Worm (Caenorhabditis elegans): ENCODE data around the gene C27D6.12.
A peak's percentile ranks its signal among the peaks of the same experiment; 100 is the strongest.

C27D6.12 gene

ce11 chrII:5187469-5187868 lies 9.7 kb upstream of the C27D6.12 start, which contains the start of gene crh-2:
Gene crh-2, minus strand, starts transcription at chrII:5187569.
- TF ChIP-seq med-1 (GFP tag; optimal IDR thresholded peaks at IDR 0.05; ENCODE audit: insufficient read depth) (no peak), cog-1 (tag; optimal IDR thresholded peaks at IDR 0.05) (no peak), ztf-23 (GFP tag; IDR thresholded peaks at IDR 0.05) (no peak), ref-1 (GFP tag; conservative IDR thresholded peaks at IDR 0.05) (no peak), klf-2 (GFP tag; conservative IDR thresholded peaks at IDR 0.05) (no peak), flt-1 (GFP tag; IDR thresholded peaks at IDR 0.05) (no peak), ztf-29 (GFP tag; IDR thresholded peaks at IDR 0.05) (no peak), T22C8.4 (GFP tag; IDR thresholded peaks at IDR 0.05) (no peak), tab-1 (GFP tag; IDR thresholded peaks at IDR 0.05) (no peak)

ce11 chrII:5186870-5187269 lies 9.1 kb upstream of the C27D6.12 start:
- no peak for TF ChIP-seq ref-1 (GFP tag; conservative IDR thresholded peaks at IDR 0.05)
- TF ChIP-seq ztf-29 (GFP tag; IDR thresholded peaks at IDR 0.05), result no peak
- no peak for TF ChIP-seq flt-1 (GFP tag; IDR thresholded peaks at IDR 0.05)

- no peak for TF ChIP-seq cog-1 (tag; optimal IDR thresholded peaks at IDR 0.05)
- no peak for TF ChIP-seq ztf-29 (GFP tag; IDR thresholded peaks at IDR 0.05)
- no peak for TF ChIP-seq ref-1 (GFP tag; conservative IDR thresholded peaks at IDR 0.05)
- no peak for TF ChIP-seq tab-1 (GFP tag; IDR thresholded peaks at IDR 0.05)
- no peak for TF ChIP-seq ztf-23 (GFP tag; IDR thresholded peaks at IDR 0.05)
- TF ChIP-seq flt-1 (GFP tag; IDR thresholded peaks at IDR 0.05), result no peak
- TF ChIP-seq klf-2 (GFP tag; conservative IDR thresholded peaks at IDR 0.05), result no peak
- no peak for TF ChIP-seq T22C8.4 (GFP tag; IDR thresholded peaks at IDR 0.05)
- no peak for TF ChIP-seq med-1 (GFP tag; optimal IDR thresholded peaks at IDR 0.05; ENCODE audit: insufficient read depth)
Measured at ce11 chrII:5185955-5186539, 8.2 kb upstream of the C27D6.12 start.

- TF ChIP-seq cog-1 (tag; optimal IDR thresholded peaks at IDR 0.05) (no peak), klf-2 (GFP tag; conservative IDR thresholded peaks at IDR 0.05) (no peak), ztf-23 (GFP tag; IDR thresholded peaks at IDR 0.05) (no peak), ztf-29 (GFP tag; IDR thresholded peaks at IDR 0.05) (no peak), med-1 (GFP tag; optimal IDR thresholded peaks at IDR 0.05; ENCODE audit: insufficient read depth) (no peak), ref-1 (GFP tag; conservative IDR thresholded peaks at IDR 0.05) (no peak), flt-1 (GFP tag; IDR thresholded peaks at IDR 0.05) (no peak), tab-1 (GFP tag; IDR thresholded peaks at IDR 0.05) (no peak), T22C8.4 (GFP tag; IDR thresholded peaks at IDR 0.05) (no peak)
Measured at ce11 chrII:5184661-5185545, 7.1 kb upstream of the C27D6.12 start.

ce11 chrII:5183207-5183606 lies 5.4 kb upstream of the C27D6.12 start:
- no peak for TF ChIP-seq flt-1 (GFP tag; IDR thresholded peaks at IDR 0.05)
- TF ChIP-seq ztf-29 (GFP tag; IDR thresholded peaks at IDR 0.05), result no peak
- no peak for TF ChIP-seq med-1 (GFP tag; optimal IDR thresholded peaks at IDR 0.05; ENCODE audit: insufficient read depth)
- no peak for TF ChIP-seq T22C8.4 (GFP tag; IDR thresholded peaks at IDR 0.05)
- TF ChIP-seq cog-1 (tag; optimal IDR thresholded peaks at IDR 0.05), result no peak
- TF ChIP-seq klf-2 (GFP tag; conservative IDR thresholded peaks at IDR 0.05), result no peak
- TF ChIP-seq ref-1 (GFP tag; conservative IDR thresholded peaks at IDR 0.05), result no peak
- TF ChIP-seq tab-1 (GFP tag; IDR thresholded peaks at IDR 0.05), result no peak
- TF ChIP-seq ztf-23 (GFP tag; IDR thresholded peaks at IDR 0.05), result no peak

ce11 chrII:5182451-5182850 lies 4.6 kb upstream of the C27D6.12 start:
- TF ChIP-seq flt-1 (GFP tag; IDR thresholded peaks at IDR 0.05) (no peak; the same call in 1 of the 2 replicates), ref-1 (GFP tag; conservative IDR thresholded peaks at IDR 0.05) (no peak), med-1 (GFP tag; optimal IDR thresholded peaks at IDR 0.05; ENCODE audit: insufficient read depth) (no peak)

ce11 chrII:5181497-5181896 lies 3.7 kb upstream of the C27D6.12 start:
- TF ChIP-seq ztf-23 (GFP tag; IDR thresholded peaks at IDR 0.05) (no peak), tab-1 (GFP tag; IDR thresholded peaks at IDR 0.05) (no peak), klf-2 (GFP tag; conservative IDR thresholded peaks at IDR 0.05) (no peak), cog-1 (tag; optimal IDR thresholded peaks at IDR 0.05) (peak; percentile 53), flt-1 (GFP tag; IDR thresholded peaks at IDR 0.05) (peak; percentile 68; the same call in 1 of the 2 replicates), T22C8.4 (GFP tag; IDR thresholded peaks at IDR 0.05) (no peak), med-1 (GFP tag; optimal IDR thresholded peaks at IDR 0.05; ENCODE audit: insufficient read depth) (peak; percentile 10), ztf-29 (GFP tag; IDR thresholded peaks at IDR 0.05) (no peak)

- TF ChIP-seq T22C8.4 (GFP tag; IDR thresholded peaks at IDR 0.05), result no peak
- TF ChIP-seq ref-1 (GFP tag; conservative IDR thresholded peaks at IDR 0.05), result no peak
- TF ChIP-seq ztf-23 (GFP tag; IDR thresholded peaks at IDR 0.05), result no peak
- TF ChIP-seq cog-1 (tag; optimal IDR thresholded peaks at IDR 0.05), result no peak
- TF ChIP-seq ztf-29 (GFP tag; IDR thresholded peaks at IDR 0.05), result no peak
Measured at ce11 chrII:5180272-5180671, 2.5 kb upstream of the C27D6.12 start.

ce11 chrII:5178609-5179008 lies 807 bp upstream of the C27D6.12 start:
- TF ChIP-seq ztf-23 (GFP tag; IDR thresholded peaks at IDR 0.05) (no peak), ztf-29 (GFP tag; IDR thresholded peaks at IDR 0.05) (no peak), med-1 (GFP tag; optimal IDR thresholded peaks at IDR 0.05; ENCODE audit: insufficient read depth) (no peak), T22C8.4 (GFP tag; IDR thresholded peaks at IDR 0.05) (no peak), tab-1 (GFP tag; IDR thresholded peaks at IDR 0.05) (no peak), flt-1 (GFP tag; IDR thresholded peaks at IDR 0.05) (no peak), cog-1 (tag; optimal IDR thresholded peaks at IDR 0.05) (no peak), klf-2 (GFP tag; conservative IDR thresholded peaks at IDR 0.05) (no peak)

- TF ChIP-seq ztf-23 (GFP tag; IDR thresholded peaks at IDR 0.05) (no peak), tab-1 (GFP tag; IDR thresholded peaks at IDR 0.05) (no peak), flt-1 (GFP tag; IDR thresholded peaks at IDR 0.05) (no peak), ref-1 (GFP tag; conservative IDR thresholded peaks at IDR 0.05) (no peak), ztf-29 (GFP tag; IDR thresholded peaks at IDR 0.05) (no peak)
Measured at ce11 chrII:5176934-5177333, 868 bp downstream of the C27D6.12 start.
